Worm (Caenorhabditis elegans) whole organism, L2 larva: ENCODE results near the gene D2023.1.

ENCODE experiments used
- C34F6.9 ChIP-seq: fragments of 150-350 bp; optimal IDR thresholded peaks from 2 replicates; lab custom pipeline; 2014; ENCODE audit warnings: missing biosample characterization, missing genetic modification characterization
- F13H6.1 ChIP-seq: sonication (generic microtip); optimal IDR thresholded peaks from 2 replicates; lab custom pipeline; 2016; ENCODE audit warnings: missing genetic modification characterization, missing compliant biosample characterization
- R02D3.7 ChIP-seq: fragments of 150-350 bp; optimal IDR thresholded peaks from 2 replicates; lab custom pipeline; 2014; ENCODE audit warnings: missing biosample characterization, missing genetic modification characterization
- Y55F3AM.14 ChIP-seq: fragments of 200-800 bp; sonication (Bioruptor generic); optimal IDR thresholded peaks from 2 replicates; lab custom pipeline; 2018; ENCODE audit warnings: mild to moderate bottlenecking, missing genetic modification characterization, missing compliant biosample characterization
- ZK546.5 ChIP-seq: sonication (generic microtip); optimal IDR thresholded peaks from 2 replicates; lab custom pipeline; 2017; ENCODE audit warnings: missing biosample characterization, missing genetic modification characterization
- alr-1 ChIP-seq: fragments of 150-350 bp; optimal IDR thresholded peaks from 2 replicates; lab custom pipeline; 2014; ENCODE audit warnings: missing biosample characterization, missing genetic modification characterization
- aly-2 ChIP-seq: fragments of 150-350 bp; optimal IDR thresholded peaks from 2 replicates; lab custom pipeline; 2014; ENCODE audit warnings: missing biosample characterization, missing genetic modification characterization
- ama-1 ChIP-seq: fragments of 150-350 bp; optimal IDR thresholded peaks from 2 replicates; lab custom pipeline; 2018; ENCODE audit warnings: inconsistent platforms
- blmp-1 ChIP-seq: sonication (generic microtip); optimal IDR thresholded peaks from 2 replicates; lab custom pipeline; 2017; ENCODE audit warnings: missing genetic modification characterization, mild to moderate bottlenecking, missing compliant biosample characterization, antibody characterized with exemption, moderate library complexity; ENCODE audit not compliant: insufficient read depth
- ceh-16 ChIP-seq: fragments of 150-350 bp; optimal IDR thresholded peaks from 2 replicates; lab custom pipeline; 2014; ENCODE audit warnings: missing biosample characterization, missing genetic modification characterization
- ceh-82 ChIP-seq: fragments of 150-350 bp; optimal IDR thresholded peaks from 2 replicates; lab custom pipeline; 2014; ENCODE audit warnings: missing biosample characterization, missing genetic modification characterization
- crh-2 ChIP-seq: sonication (generic microtip); optimal IDR thresholded peaks from 2 replicates; lab custom pipeline; 2017; ENCODE audit warnings: missing biosample characterization, missing genetic modification characterization
- dmd-4 ChIP-seq: sonication (generic microtip); optimal IDR thresholded peaks from 2 replicates; lab custom pipeline; 2017; ENCODE audit warnings: missing biosample characterization, missing genetic modification characterization
- egl-27 ChIP-seq: sonication (generic microtip); optimal IDR thresholded peaks from 3 replicates; lab custom pipeline; 2017; ENCODE audit warnings: missing biosample characterization, missing genetic modification reagents, missing genetic modification characterization
- elt-1 ChIP-seq: fragments of 150-350 bp; optimal IDR thresholded peaks from 2 replicates; lab custom pipeline; 2014; ENCODE audit warnings: missing biosample characterization, missing genetic modification characterization
- elt-3 ChIP-seq: sonication (generic microtip); optimal IDR thresholded peaks from 2 replicates; lab custom pipeline; 2017; ENCODE audit warnings: missing biosample characterization, missing genetic modification characterization
- fos-1 ChIP-seq: fragments of 150-350 bp; optimal IDR thresholded peaks from 2 replicates; lab custom pipeline; 2014; ENCODE audit warnings: missing biosample characterization, missing genetic modification characterization
- gmeb-1 ChIP-seq: fragments of 150-350 bp; optimal IDR thresholded peaks from 2 replicates; lab custom pipeline; 2014; ENCODE audit warnings: missing biosample characterization, missing genetic modification characterization
- lin-11 ChIP-seq: fragments of 150-350 bp; sonication (generic microtip); optimal IDR thresholded peaks from 2 replicates; lab custom pipeline; 2014; ENCODE audit warnings: missing biosample characterization, missing genetic modification characterization, inconsistent platforms, mixed read lengths
- lin-13 ChIP-seq: fragments of 150-350 bp; optimal IDR thresholded peaks from 2 replicates; lab custom pipeline; 2014; ENCODE audit warnings: missing biosample characterization, missing genetic modification reagents, missing genetic modification characterization
- lin-39 ChIP-seq: fragments of 150-350 bp; optimal IDR thresholded peaks from 2 replicates; lab custom pipeline; 2014; ENCODE audit warnings: missing biosample characterization, missing genetic modification reagents, missing genetic modification characterization
- lsy-2 ChIP-seq, 2 experiments: fragments of 150-350 bp in 1 of 2; sonication (generic microtip) in 1 of 2; optimal IDR thresholded peaks; 2 replicates each; lab custom pipeline; 2014 to 2017; ENCODE audit warnings: missing biosample characterization in 2 of 2, missing genetic modification characterization in 2 of 2
- mab-5 ChIP-seq: fragments of 150-350 bp; optimal IDR thresholded peaks from 2 replicates; lab custom pipeline; 2014; ENCODE audit warnings: missing biosample characterization, missing genetic modification characterization
- mbf-1 ChIP-seq: sonication (generic microtip); optimal IDR thresholded peaks from 2 replicates; lab custom pipeline; 2017; ENCODE audit warnings: missing biosample characterization, missing genetic modification characterization
- mdl-1 ChIP-seq, 2 experiments: fragments of 150-350 bp in 1 of 2; sonication (generic microtip) in 1 of 2; optimal IDR thresholded peaks; 2 replicates each; lab custom pipeline; 2017; ENCODE audit warnings: missing biosample characterization in 2 of 2, missing genetic modification characterization in 2 of 2
- nhr-10 ChIP-seq: sonication (generic microtip); optimal IDR thresholded peaks from 2 replicates; lab custom pipeline; 2017; ENCODE audit warnings: missing biosample characterization, missing genetic modification characterization
- nhr-11 ChIP-seq: fragments of 150-350 bp; optimal IDR thresholded peaks from 2 replicates; lab custom pipeline; 2014; ENCODE audit warnings: missing biosample characterization, missing genetic modification characterization
- nhr-12 ChIP-seq: fragments of 150-350 bp; optimal IDR thresholded peaks from 2 replicates; lab custom pipeline; 2014; ENCODE audit warnings: missing biosample characterization, missing genetic modification characterization
- nhr-129 ChIP-seq: fragments of 150-350 bp; optimal IDR thresholded peaks from 2 replicates; lab custom pipeline; 2014; ENCODE audit warnings: missing biosample characterization, missing genetic modification characterization
- nhr-21 ChIP-seq: fragments of 150-350 bp; optimal IDR thresholded peaks from 2 replicates; lab custom pipeline; 2014; ENCODE audit warnings: missing biosample characterization, missing genetic modification characterization
- nhr-23 ChIP-seq: fragments of 150-350 bp; optimal IDR thresholded peaks from 2 replicates; lab custom pipeline; 2014; ENCODE audit warnings: missing biosample characterization, missing genetic modification reagents, missing genetic modification characterization
- nhr-237 ChIP-seq: fragments of 150-350 bp; optimal IDR thresholded peaks from 2 replicates; lab custom pipeline; 2014; ENCODE audit warnings: missing biosample characterization, missing genetic modification characterization
- nhr-25 ChIP-seq: fragments of 150-350 bp; sonication (generic microtip); optimal IDR thresholded peaks from 3 replicates; lab custom pipeline; 2014; ENCODE audit warnings: missing biosample characterization, missing genetic modification characterization
- nhr-6 ChIP-seq: fragments of 150-350 bp; optimal IDR thresholded peaks from 2 replicates; lab custom pipeline; 2014; ENCODE audit warnings: missing biosample characterization, missing genetic modification characterization
- nhr-77 ChIP-seq: fragments of 150-350 bp; optimal IDR thresholded peaks from 2 replicates; lab custom pipeline; 2014; ENCODE audit warnings: missing biosample characterization, missing genetic modification characterization
- peb-1 ChIP-seq: fragments of 150-350 bp; optimal IDR thresholded peaks from 2 replicates; lab custom pipeline; 2014; ENCODE audit warnings: missing biosample characterization, missing genetic modification characterization
- sem-4 ChIP-seq: fragments of 150-350 bp; optimal IDR thresholded peaks from 2 replicates; lab custom pipeline; 2014; ENCODE audit warnings: missing biosample characterization, missing genetic modification reagents, missing genetic modification characterization
- skn-1 ChIP-seq: sonication (generic microtip); optimal IDR thresholded peaks from 2 replicates; lab custom pipeline; 2017; ENCODE audit warnings: missing biosample characterization, missing genetic modification characterization
- sma-3 ChIP-seq: sonication (generic microtip); optimal IDR thresholded peaks from 2 replicates; lab custom pipeline; 2016; ENCODE audit warnings: missing genetic modification reagents, missing genetic modification characterization, missing compliant biosample characterization
- sma-9 ChIP-seq, 2 experiments: fragments of 150-350 bp in 1 of 2; sonication (generic microtip) in 1 of 2; optimal IDR thresholded peaks; 2 replicates each; lab custom pipeline; 2014 to 2016; ENCODE audit warnings: missing genetic modification characterization in 2 of 2, mild to moderate bottlenecking in 1 of 2, missing biosample characterization in 1 of 2, missing compliant biosample characterization in 1 of 2, missing genetic modification reagents in 1 of 2, moderate library complexity in 1 of 2
- snpc-4 ChIP-seq: fragments of 150-350 bp; optimal IDR thresholded peaks from 2 replicates; lab custom pipeline; 2014; ENCODE audit warnings: missing biosample characterization, missing genetic modification characterization
- unc-39 ChIP-seq: fragments of 150-350 bp; optimal IDR thresholded peaks from 2 replicates; lab custom pipeline; 2014; ENCODE audit warnings: missing biosample characterization, missing genetic modification characterization
- unc-55 ChIP-seq: fragments of 150-350 bp; sonication (generic microtip); optimal IDR thresholded peaks from 3 replicates; lab custom pipeline; 2014; ENCODE audit warnings: missing biosample characterization, missing genetic modification reagents, missing genetic modification characterization
- unc-62 ChIP-seq: fragments of 150-350 bp; optimal IDR thresholded peaks from 2 replicates; lab custom pipeline; 2014; ENCODE audit warnings: missing biosample characterization, missing genetic modification reagents, missing genetic modification characterization
- zag-1 ChIP-seq: fragments of 150-350 bp; optimal IDR thresholded peaks from 2 replicates; lab custom pipeline; 2014; ENCODE audit warnings: missing biosample characterization, missing genetic modification characterization
- ztf-1 ChIP-seq: fragments of 200-800 bp; sonication (Bioruptor generic); conservative IDR thresholded peaks from 2 replicates; pipeline ENCODE4 v1.3.6; 2022; ENCODE audit warnings: missing genetic modification characterization, missing compliant biosample characterization
- ztf-11 ChIP-seq: sonication (generic microtip); optimal IDR thresholded peaks from 2 replicates; lab custom pipeline; 2017; ENCODE audit warnings: missing biosample characterization, missing genetic modification characterization
- ztf-4 ChIP-seq: fragments of 150-350 bp; optimal IDR thresholded peaks from 2 replicates; lab custom pipeline; 2014; ENCODE audit warnings: missing biosample characterization, missing genetic modification characterization

Gene D2023.1

DNA sequence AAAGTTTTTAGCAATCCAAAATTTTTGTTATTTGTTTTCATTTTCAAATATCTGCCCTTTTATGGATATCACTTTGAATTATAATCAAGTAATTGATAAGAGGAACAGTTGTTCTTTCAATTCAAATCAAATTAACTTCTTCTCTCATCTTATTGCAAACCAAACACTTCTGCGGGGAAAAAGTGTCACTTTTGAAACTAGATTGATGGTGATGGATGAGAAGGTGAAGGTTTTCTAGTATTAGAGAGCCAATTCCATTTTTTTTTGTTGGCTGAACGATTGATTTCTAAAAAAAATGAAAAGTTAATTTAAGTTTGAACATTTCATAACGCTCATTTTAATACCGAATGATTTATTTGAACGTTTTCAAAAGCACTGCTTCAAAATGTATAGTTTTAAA, 9.5 kb upstream of the D2023.1 start:
- TF ChIP-seq crh-2 (tag; lab: Kevin White, UChicago) (peak; percentile 20), unc-39 (tag; lab: Kevin White, UChicago) (no peak), lin-11 (tag; lab: Kevin White, UChicago) (no peak), sma-9 (GFP tag; optimal IDR thresholded peaks at IDR 0.05; lab: Kevin White, UChicago) (peak; percentile 40), sma-9 (tag; optimal IDR thresholded peaks at IDR 0.05; lab: Kevin White, UChicago) (no peak), C34F6.9 (tag; lab: Kevin White, UChicago) (peak; percentile 46), unc-62 (GFP tag; lab: Kevin White, UChicago) (peak; percentile 45), nhr-25 (tag; lab: Kevin White, UChicago) (peak; percentile 21)
- TF ChIP-seq, all 48 proteins: peak for 5

DNA sequence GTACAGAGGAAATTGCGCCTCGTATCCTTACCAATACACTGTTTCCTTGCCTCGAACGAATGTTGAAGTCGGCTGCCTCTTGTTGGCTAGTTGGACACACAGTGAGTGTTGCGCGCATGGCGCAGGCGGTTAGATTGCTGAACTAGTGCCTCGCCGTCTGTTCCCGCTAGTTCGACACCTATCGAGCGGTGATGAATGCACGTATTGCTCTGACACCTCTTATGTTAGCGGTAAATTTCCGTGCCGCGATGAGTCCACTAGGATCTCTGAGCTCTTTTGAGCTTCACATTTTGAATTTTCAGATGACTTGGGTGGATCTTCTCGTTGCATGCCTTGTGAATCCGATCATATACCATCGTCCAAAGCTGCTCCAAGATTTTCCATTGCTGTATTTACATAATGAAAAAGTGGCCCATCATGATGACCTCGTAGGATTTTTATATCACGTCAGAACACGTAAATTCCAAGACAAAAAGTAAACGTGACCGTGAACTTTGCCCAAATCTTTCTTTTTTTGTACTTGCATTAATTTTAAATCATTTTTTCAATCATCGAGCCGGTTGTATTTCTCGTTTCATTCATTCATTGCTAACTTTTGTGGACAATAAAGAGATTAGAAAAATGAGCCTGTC, 6.4 kb upstream of the D2023.1 start, which contains the start of gene F55A11.11:
Gene F55A11.11, plus strand, starts transcription at position 341 of the 632 bp plus-strand sequence.
- TF ChIP-seq lin-39 (tag; lab: Kevin White, UChicago) = no peak
- TF ChIP-seq ama-1 (lab: Kevin White, UChicago) = no peak
- TF ChIP-seq nhr-77 (tag; lab: Kevin White, UChicago) = no peak
- no peak for TF ChIP-seq nhr-10 (tag; lab: Kevin White, UChicago)
- TF ChIP-seq egl-27 = peak; percentile 20
- peak; percentile 74 for TF ChIP-seq gmeb-1 (tag; lab: Kevin White, UChicago)
- peak; percentile 2 for TF ChIP-seq ceh-82 (tag; lab: Kevin White, UChicago)
- no peak for TF ChIP-seq nhr-11 (tag; lab: Kevin White, UChicago)
- no peak for TF ChIP-seq elt-1 (tag; lab: Kevin White, UChicago)
- TF ChIP-seq nhr-23 (tag; lab: Kevin White, UChicago) = no peak
- TF ChIP-seq unc-39 (tag; lab: Kevin White, UChicago) = no peak
- no peak for TF ChIP-seq mbf-1 (tag; lab: Kevin White, UChicago)
- TF ChIP-seq lin-11 (tag; lab: Kevin White, UChicago) = peak; percentile 88
- TF ChIP-seq aly-2 (tag; lab: Kevin White, UChicago) = no peak
- no peak for TF ChIP-seq nhr-12 (tag; lab: Kevin White, UChicago)
- TF ChIP-seq sem-4 (tag; lab: Kevin White, UChicago) = peak; percentile 40
- peak; percentile 74 for TF ChIP-seq fos-1 (tag; lab: Kevin White, UChicago)
- TF ChIP-seq mab-5 (tag; lab: Kevin White, UChicago) = no peak
- no peak for TF ChIP-seq ZK546.5
- peak; percentile 33 for TF ChIP-seq ceh-16
- TF ChIP-seq unc-62 (GFP tag; lab: Kevin White, UChicago) = no peak
- TF ChIP-seq nhr-21 (tag; lab: Kevin White, UChicago) = peak; percentile 48
- peak; percentile 59 for TF ChIP-seq C34F6.9 (tag; lab: Kevin White, UChicago)
- no peak for TF ChIP-seq zag-1 (tag; lab: Kevin White, UChicago)
- TF ChIP-seq unc-55 (GFP tag; lab: Kevin White, UChicago) = no peak
- no peak for TF ChIP-seq R02D3.7 (tag; lab: Kevin White, UChicago)
- TF ChIP-seq nhr-25 (tag; lab: Kevin White, UChicago) = peak; percentile 48
- TF ChIP-seq snpc-4 (tag; lab: Kevin White, UChicago) = peak; percentile 16
- TF ChIP-seq skn-1 (tag; lab: Kevin White, UChicago) = no peak
- TF ChIP-seq nhr-129 = peak; percentile 94
- peak; percentile 70 for TF ChIP-seq Y55F3AM.14 (GFP tag; lab: Kevin White, UChicago)
- peak; percentile 90 for TF ChIP-seq sma-9 (GFP tag; optimal IDR thresholded peaks at IDR 0.05; lab: Kevin White, UChicago)
- no peak for TF ChIP-seq sma-9 (tag; optimal IDR thresholded peaks at IDR 0.05; lab: Kevin White, UChicago)
- peak; percentile 63 for TF ChIP-seq crh-2 (tag; lab: Kevin White, UChicago)
- no peak for TF ChIP-seq ztf-11 (tag; lab: Kevin White, UChicago)
- TF ChIP-seq lin-13 = peak; percentile 45
- no peak for TF ChIP-seq alr-1 (tag; lab: Kevin White, UChicago)
- no peak for TF ChIP-seq peb-1 (tag; lab: Kevin White, UChicago)
- peak; percentile 80 for TF ChIP-seq F13H6.1 (tag; lab: Kevin White, UChicago)
- peak; percentile 67 for TF ChIP-seq blmp-1 (tag; lab: Kevin White, UChicago)
- TF ChIP-seq ztf-4 (tag; lab: Kevin White, UChicago) = no peak
- TF ChIP-seq dmd-4 (tag; lab: Kevin White, UChicago) = no peak
- TF ChIP-seq elt-3 = no peak
- TF ChIP-seq lsy-2 (tag; optimal IDR thresholded peaks at IDR 0.05; lab: Kevin White, UChicago) = peak; percentile 69 to 72
- peak; percentile 3 to 12 for TF ChIP-seq mdl-1 (tag; optimal IDR thresholded peaks at IDR 0.05; lab: Kevin White, UChicago)
- no peak for TF ChIP-seq nhr-237 (tag; lab: Kevin White, UChicago)
- no peak for TF ChIP-seq ztf-1 (GFP tag; lab: Robert Waterston, UW)
- TF ChIP-seq sma-3 (GFP tag; lab: Kevin White, UChicago) = peak; percentile 87
- TF ChIP-seq nhr-6 (tag; lab: Kevin White, UChicago) = no peak
